Fruit fly (Drosophila melanogaster): ENCODE results near the gene Or74a.

- TF ChIP-seq CG13204 (GFP tag; optimal IDR thresholded peaks at IDR 0.05) = no peak
- TF ChIP-seq rn (GFP tag; IDR thresholded peaks at IDR 0.05) = no peak
- TF ChIP-seq CG32121 (GFP tag; IDR thresholded peaks at IDR 0.05) = no peak
- no peak for TF ChIP-seq CG8159 (tag; optimal IDR thresholded peaks at IDR 0.05)
- no peak for TF ChIP-seq EcR (GFP tag; optimal IDR thresholded peaks at IDR 0.05)
- no peak for TF ChIP-seq CG9948 (tag; optimal IDR thresholded peaks at IDR 0.05)
- TF ChIP-seq CG14655 (GFP tag; optimal IDR thresholded peaks at IDR 0.05) = no peak
- TF ChIP-seq fd96Ca (GFP tag; IDR thresholded peaks at IDR 0.05) = no peak
- TF ChIP-seq CG34367 (tag; optimal IDR thresholded peaks at IDR 0.05) = no peak
- no peak for TF ChIP-seq Snoo (tag; optimal IDR thresholded peaks at IDR 0.05)
- TF ChIP-seq CG8301 (tag; optimal IDR thresholded peaks at IDR 0.05) = no peak
Observed at dm6 chr3L:17322541-17322940, 6.4 kb downstream of the Or74a start, which contains the start of gene CG13724.
